Worm (Caenorhabditis elegans) whole organism, L1 larva: ENCODE measurements around the gene exos-4.2.

ENCODE experiments used
- C04F5.9 ChIP-seq: sonication (generic microtip); optimal IDR thresholded peaks from 2 replicates; lab custom pipeline; 2016; ENCODE audit warnings: missing genetic modification characterization, missing compliant biosample characterization
- C16A3.4 ChIP-seq: fragments of 150-350 bp; optimal IDR thresholded peaks from 2 replicates; lab custom pipeline; 2014; ENCODE audit warnings: missing biosample characterization, missing genetic modification characterization
- Y116A8C.19 ChIP-seq: sonication (generic microtip); optimal IDR thresholded peaks from 2 replicates; lab custom pipeline; 2016; ENCODE audit warnings: missing compliant biosample characterization, missing genetic modification characterization, borderline replicate concordance
- blmp-1 ChIP-seq: fragments of 150-350 bp; optimal IDR thresholded peaks from 2 replicates; lab custom pipeline; 2014; ENCODE audit warnings: missing biosample characterization, missing genetic modification characterization
- ceh-8 ChIP-seq: fragments of 200-800 bp; sonication (Bioruptor generic); optimal IDR thresholded peaks from 2 replicates; lab custom pipeline; 2018; ENCODE audit warnings: mild to moderate bottlenecking, missing genetic modification characterization, moderate library complexity, missing compliant biosample characterization
- ceh-82 ChIP-seq, 3 experiments: fragments of 150-350 bp in 1 of 3; sonication (generic microtip) in 2 of 3; optimal IDR thresholded peaks; 2 replicates each; lab custom pipeline; 2014 to 2017; ENCODE audit warnings: missing biosample characterization in 3 of 3, missing genetic modification characterization in 3 of 3
- ceh-90 ChIP-seq: sonication (generic microtip); optimal IDR thresholded peaks from 2 replicates; lab custom pipeline; 2016; ENCODE audit warnings: missing genetic modification characterization, missing compliant biosample characterization
- ces-1 ChIP-seq: fragments of 150-350 bp; optimal IDR thresholded peaks from 2 replicates; lab custom pipeline; 2014; ENCODE audit warnings: missing biosample characterization, missing genetic modification reagents, missing genetic modification characterization
- dsc-1 ChIP-seq: sonication (generic microtip); optimal IDR thresholded peaks from 2 replicates; lab custom pipeline; 2016; ENCODE audit warnings: mild to moderate bottlenecking, missing genetic modification characterization, missing compliant biosample characterization
- efl-3 ChIP-seq: fragments of 200-800 bp; sonication (Bioruptor generic); optimal IDR thresholded peaks from 2 replicates; lab custom pipeline; 2018; ENCODE audit warnings: mild to moderate bottlenecking, missing genetic modification characterization, missing compliant biosample characterization
- egl-27 ChIP-seq, 2 experiments: fragments of 150-350 bp in 1 of 2; sonication (generic microtip); optimal IDR thresholded peaks; 3 replicates each; lab custom pipeline; 2017 to 2018; ENCODE audit warnings: missing biosample characterization in 2 of 2, missing genetic modification characterization in 2 of 2, missing genetic modification reagents in 2 of 2
- elt-2 ChIP-seq: sonication (generic microtip); optimal IDR thresholded peaks from 2 replicates; lab custom pipeline; 2016; ENCODE audit warnings: missing genetic modification characterization, mild to moderate bottlenecking, inconsistent platforms, missing compliant biosample characterization, missing genetic modification reagents
- elt-3 ChIP-seq, 6 experiments: fragments of 150-350 bp in 1 of 6; sonication (generic microtip); optimal IDR thresholded peaks; 2 replicates each; lab custom pipeline; 2017 to 2018; ENCODE audit warnings: missing biosample characterization in 6 of 6, missing genetic modification characterization in 6 of 6, inconsistent platforms in 1 of 6
- fkh-10 ChIP-seq: sonication (generic microtip); optimal IDR thresholded peaks from 2 replicates; lab custom pipeline; 2017; ENCODE audit warnings: missing biosample characterization, missing genetic modification reagents, missing genetic modification characterization
- fkh-4 ChIP-seq: sonication (generic microtip); optimal IDR thresholded peaks from 2 replicates; lab custom pipeline; 2016; ENCODE audit warnings: missing compliant biosample characterization, missing genetic modification characterization, borderline replicate concordance
- fos-1 ChIP-seq: fragments of 150-350 bp; optimal IDR thresholded peaks from 2 replicates; lab custom pipeline; 2014; ENCODE audit warnings: missing biosample characterization, missing genetic modification characterization
- grh-1 ChIP-seq: fragments of 200-800 bp; sonication (Bioruptor generic); IDR thresholded peaks from 2 replicates; pipeline ENCODE4 v1.3.6; 2022; ENCODE audit warnings: missing genetic modification reagents, missing genetic modification characterization, missing compliant biosample characterization
- hlh-4 ChIP-seq: sonication (generic microtip); optimal IDR thresholded peaks from 2 replicates; lab custom pipeline; 2016; ENCODE audit warnings: mild to moderate bottlenecking, missing genetic modification characterization, missing compliant biosample characterization
- jun-1 ChIP-seq: fragments of 150-350 bp; optimal IDR thresholded peaks from 2 replicates; lab custom pipeline; 2014; ENCODE audit warnings: missing biosample characterization, missing genetic modification reagents, missing genetic modification characterization
- lin-13 ChIP-seq: fragments of 150-350 bp; optimal IDR thresholded peaks from 2 replicates; lab custom pipeline; 2014; ENCODE audit warnings: missing biosample characterization, missing genetic modification reagents, missing genetic modification characterization
- lin-14 ChIP-seq: fragments of 200-800 bp; sonication (Bioruptor generic); optimal IDR thresholded peaks from 2 replicates; lab custom pipeline; 2018; ENCODE audit warnings: mild to moderate bottlenecking, missing genetic modification characterization, moderate library complexity, missing compliant biosample characterization
- lin-15B ChIP-seq: fragments of 150-350 bp; sonication (generic microtip); optimal IDR thresholded peaks from 3 replicates; lab custom pipeline; 2014; ENCODE audit warnings: missing biosample characterization, missing genetic modification characterization
- lin-35 ChIP-seq, 2 experiments: fragments of 150-350 bp; optimal IDR thresholded peaks; 2 replicates each; lab custom pipeline; 2014; ENCODE audit warnings: missing biosample characterization in 2 of 2, missing genetic modification characterization in 2 of 2, missing genetic modification reagents in 2 of 2
- lir-3 ChIP-seq: sonication (generic microtip); optimal IDR thresholded peaks from 2 replicates; lab custom pipeline; 2016; ENCODE audit warnings: mild to moderate bottlenecking, missing genetic modification characterization, moderate library complexity, missing compliant biosample characterization; ENCODE audit not compliant: poor library complexity
- mab-9 ChIP-seq: fragments of 200-800 bp; sonication (Bioruptor generic); IDR thresholded peaks from 2 replicates; pipeline ENCODE4 v1.3.6; 2022; ENCODE audit warnings: missing genetic modification reagents, missing genetic modification characterization, missing compliant biosample characterization
- mep-1 ChIP-seq: fragments of 150-350 bp; optimal IDR thresholded peaks from 2 replicates; lab custom pipeline; 2014; ENCODE audit warnings: missing biosample characterization, missing genetic modification characterization
- nhr-28 ChIP-seq: fragments of 150-350 bp; optimal IDR thresholded peaks from 2 replicates; lab custom pipeline; 2014; ENCODE audit warnings: missing biosample characterization, missing genetic modification characterization
- nhr-71 ChIP-seq: sonication (generic microtip); optimal IDR thresholded peaks from 2 replicates; lab custom pipeline; 2016; ENCODE audit warnings: mild to moderate bottlenecking, missing genetic modification characterization, moderate library complexity, missing compliant biosample characterization
- nhr-76 ChIP-seq: sonication (generic microtip); optimal IDR thresholded peaks from 2 replicates; lab custom pipeline; 2017; ENCODE audit warnings: missing biosample characterization, missing genetic modification characterization
- nhr-77 ChIP-seq: fragments of 150-350 bp; optimal IDR thresholded peaks from 2 replicates; lab custom pipeline; 2014; ENCODE audit warnings: missing biosample characterization, missing genetic modification characterization
- nhr-84 ChIP-seq: sonication (generic microtip); optimal IDR thresholded peaks from 2 replicates; lab custom pipeline; 2017; ENCODE audit warnings: missing biosample characterization, missing genetic modification characterization
- nhr-85 ChIP-seq: sonication (generic microtip); peaks from one replicate; lab custom pipeline; 2016; ENCODE audit warnings: missing genetic modification characterization, inconsistent platforms, missing compliant biosample characterization
- nhr-90 ChIP-seq: sonication (generic microtip); optimal IDR thresholded peaks from 2 replicates; lab custom pipeline; 2016; ENCODE audit warnings: mild to moderate bottlenecking, missing genetic modification characterization, missing compliant biosample characterization; ENCODE audit not compliant: poor library complexity
- pag-3 ChIP-seq: sonication (generic microtip); optimal IDR thresholded peaks from 2 replicates; lab custom pipeline; 2017; ENCODE audit warnings: missing genetic modification characterization, mild to moderate bottlenecking, missing compliant biosample characterization, antibody characterized with exemption, borderline replicate concordance; ENCODE audit not compliant: insufficient read depth
- pax-3 ChIP-seq: fragments of 200-800 bp; sonication (Bioruptor generic); optimal IDR thresholded peaks from 2 replicates; lab custom pipeline; 2018; ENCODE audit warnings: mild to moderate bottlenecking, missing genetic modification characterization, moderate library complexity, missing compliant biosample characterization
- rnt-1 ChIP-seq: sonication (generic microtip); optimal IDR thresholded peaks from 2 replicates; lab custom pipeline; 2016; ENCODE audit warnings: mild to moderate bottlenecking, missing genetic modification characterization, moderate library complexity, missing compliant biosample characterization
- skn-1 ChIP-seq: fragments of 150-350 bp; optimal IDR thresholded peaks from 2 replicates; lab custom pipeline; 2014; ENCODE audit warnings: missing biosample characterization, missing genetic modification characterization
- snpc-4 ChIP-seq: fragments of 150-350 bp; optimal IDR thresholded peaks from 2 replicates; lab custom pipeline; 2014; ENCODE audit warnings: missing biosample characterization, missing genetic modification characterization
- snu-23 ChIP-seq: sonication (generic microtip); optimal IDR thresholded peaks from 2 replicates; lab custom pipeline; 2016; ENCODE audit warnings: missing genetic modification characterization, missing compliant biosample characterization
- sox-4 ChIP-seq: sonication (generic microtip); optimal IDR thresholded peaks from 2 replicates; lab custom pipeline; 2016; ENCODE audit warnings: missing genetic modification characterization, missing compliant biosample characterization
- tbx-2 ChIP-seq: sonication (generic microtip); optimal IDR thresholded peaks from 2 replicates; lab custom pipeline; 2016; ENCODE audit warnings: missing genetic modification characterization, missing compliant biosample characterization
- unc-130 ChIP-seq: fragments of 150-350 bp; optimal IDR thresholded peaks from 2 replicates; lab custom pipeline; 2017; ENCODE audit warnings: missing biosample characterization, missing genetic modification characterization, inconsistent platforms
- unc-30 ChIP-seq: sonication (generic microtip); optimal IDR thresholded peaks from 2 replicates; lab custom pipeline; 2017; ENCODE audit warnings: missing biosample characterization, missing genetic modification characterization
- unc-62 ChIP-seq: fragments of 150-350 bp; optimal IDR thresholded peaks from 2 replicates; lab custom pipeline; 2014; ENCODE audit warnings: missing biosample characterization, missing genetic modification reagents, missing genetic modification characterization
- unc-86 ChIP-seq: sonication (generic microtip); optimal IDR thresholded peaks from 2 replicates; lab custom pipeline; 2016; ENCODE audit warnings: missing genetic modification characterization, missing compliant biosample characterization
- vab-15 ChIP-seq: sonication (generic microtip); optimal IDR thresholded peaks from 2 replicates; lab custom pipeline; 2017; ENCODE audit warnings: missing genotype, mild to moderate bottlenecking, missing genetic modification characterization, missing compliant biosample characterization
- xbp-1 ChIP-seq: sonication (generic microtip); optimal IDR thresholded peaks from 2 replicates; lab custom pipeline; 2016; ENCODE audit warnings: missing genetic modification characterization, missing compliant biosample characterization
- zag-1 ChIP-seq: fragments of 150-350 bp; optimal IDR thresholded peaks from 2 replicates; lab custom pipeline; 2014; ENCODE audit warnings: missing biosample characterization, missing genetic modification characterization
- zip-4 ChIP-seq: fragments of 200-800 bp; sonication (Bioruptor generic); optimal IDR thresholded peaks from 2 replicates; lab custom pipeline; 2018; ENCODE audit warnings: mild to moderate bottlenecking, missing genetic modification characterization, moderate library complexity, missing compliant biosample characterization
- ztf-11 ChIP-seq, 2 experiments: sonication (generic microtip); optimal IDR thresholded peaks; 2 replicates each; lab custom pipeline; 2016 to 2017; ENCODE audit warnings: missing genetic modification characterization in 2 of 2, missing biosample characterization in 1 of 2, missing compliant biosample characterization in 1 of 2

Gene exos-4.2

DNA sequence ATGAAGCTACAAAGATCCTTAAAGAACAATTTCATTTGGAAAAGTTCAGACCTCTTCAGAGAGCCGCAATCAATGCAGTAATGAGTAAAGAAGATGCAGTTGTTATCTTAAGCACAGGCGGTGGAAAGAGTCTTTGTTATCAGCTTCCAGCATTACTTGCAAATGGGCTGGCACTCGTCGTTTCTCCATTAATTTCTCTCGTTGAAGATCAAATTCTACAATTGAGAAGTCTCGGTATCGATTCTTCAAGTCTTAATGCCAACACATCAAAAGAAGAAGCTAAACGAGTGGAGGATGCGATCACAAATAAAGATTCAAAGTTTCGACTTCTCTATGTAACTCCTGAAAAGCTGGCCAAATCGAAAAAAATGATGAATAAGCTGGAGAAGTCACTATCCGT lies 3.1 kb upstream of the exos-4.2 start:
- TF ChIP-seq lir-3 (tag; lab: Kevin White, UChicago), result no peak
- no peak for TF ChIP-seq lin-15B (tag; lab: Kevin White, UChicago)
- no peak for TF ChIP-seq Y116A8C.19 (tag; lab: Kevin White, UChicago)
- TF ChIP-seq fkh-10 (GFP tag; lab: Kevin White, UChicago), result no peak
- no peak for TF ChIP-seq pag-3 (tag; lab: Kevin White, UChicago)
- no peak for TF ChIP-seq ceh-82 (tag; optimal IDR thresholded peaks at IDR 0.05; lab: Kevin White, UChicago)
- no peak for TF ChIP-seq rnt-1 (tag; lab: Kevin White, UChicago)
- TF ChIP-seq ceh-90 (tag; lab: Kevin White, UChicago), result no peak
- no peak for TF ChIP-seq unc-86
- TF ChIP-seq elt-3 (tag; optimal IDR thresholded peaks at IDR 0.05; lab: Kevin White, UChicago), result no peak
- TF ChIP-seq nhr-71 (tag; lab: Kevin White, UChicago), result no peak
- no peak for TF ChIP-seq sox-4
- no peak for TF ChIP-seq fkh-4
- no peak for TF ChIP-seq nhr-77 (tag; lab: Kevin White, UChicago)
- no peak for TF ChIP-seq zag-1 (tag; lab: Kevin White, UChicago)
- TF ChIP-seq dsc-1 (tag; lab: Kevin White, UChicago), result no peak

DNA sequence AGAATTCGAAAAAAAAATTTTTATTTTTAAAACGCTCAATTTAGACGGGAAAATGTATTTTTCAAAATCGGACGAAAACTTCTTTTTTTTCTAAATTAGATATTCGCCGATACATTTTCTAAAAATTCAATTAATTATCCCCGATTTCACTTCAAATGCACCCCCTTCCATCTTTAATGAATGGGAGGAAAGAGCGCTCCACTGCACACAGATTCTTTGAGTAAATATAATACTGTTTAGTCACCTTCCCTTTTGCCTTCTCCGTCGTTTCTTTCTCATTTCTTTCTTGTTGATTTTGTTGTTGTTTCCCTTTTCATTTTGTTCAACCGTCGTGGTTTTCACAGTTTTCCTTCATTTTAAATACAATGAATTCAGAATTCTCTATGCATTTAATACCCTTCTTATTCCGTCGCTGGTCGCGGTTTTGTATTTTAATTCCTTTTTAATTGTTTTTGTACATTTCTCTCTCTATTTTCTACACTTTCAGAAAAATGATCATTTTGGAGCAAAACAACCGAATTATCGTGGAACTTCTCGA lies 1.9 kb downstream of the exos-4.2 start, which contains the start of gene arx-4:
Gene arx-4 (plus strand): TSS at position 488 of the 538 bp plus-strand sequence.
- no peak for TF ChIP-seq unc-130 (tag; lab: Kevin White, UChicago)
- TF ChIP-seq rnt-1 (tag; lab: Kevin White, UChicago), result no peak
- peak; percentile 66 for TF ChIP-seq blmp-1 (tag; lab: Kevin White, UChicago)
- TF ChIP-seq nhr-71 (tag; lab: Kevin White, UChicago), result peak; percentile 11
- TF ChIP-seq ceh-8 (GFP tag; lab: Kevin White, UChicago), result no peak
- TF ChIP-seq dsc-1 (tag; lab: Kevin White, UChicago), result no peak
- TF ChIP-seq hlh-4 (tag; lab: Kevin White, UChicago), result no peak
- no peak for TF ChIP-seq C16A3.4 (tag; lab: Kevin White, UChicago)
- TF ChIP-seq jun-1 (tag; lab: Kevin White, UChicago), result no peak
- no peak for TF ChIP-seq sox-4
- peak; percentile 10 for TF ChIP-seq fos-1 (tag; lab: Kevin White, UChicago)
- no peak for TF ChIP-seq mab-9 (GFP tag; lab: Robert Waterston, UW)
- TF ChIP-seq ztf-11 (tag; optimal IDR thresholded peaks at IDR 0.05; lab: Kevin White, UChicago), result no peak
- no peak for TF ChIP-seq ces-1 (GFP tag; lab: Kevin White, UChicago)
- no peak for TF ChIP-seq egl-27 (tag; optimal IDR thresholded peaks at IDR 0.05; lab: Kevin White, UChicago)
- no peak for TF ChIP-seq lin-13 (GFP tag; lab: Kevin White, UChicago)
- no peak for TF ChIP-seq nhr-28 (tag; lab: Kevin White, UChicago)
- no peak for TF ChIP-seq snu-23 (GFP tag; lab: Kevin White, UChicago)
- no peak for TF ChIP-seq snpc-4 (tag; lab: Kevin White, UChicago)
- no peak for TF ChIP-seq vab-15 (tag; lab: Kevin White, UChicago)
- no peak for TF ChIP-seq unc-30 (tag; lab: Kevin White, UChicago)
- TF ChIP-seq nhr-90 (tag; lab: Kevin White, UChicago), result no peak
- TF ChIP-seq nhr-76 (tag; lab: Kevin White, UChicago), result no peak
- no peak for TF ChIP-seq C04F5.9 (tag; lab: Kevin White, UChicago)
- TF ChIP-seq grh-1 (GFP tag; lab: Robert Waterston, UW), result no peak
- no peak for TF ChIP-seq elt-2 (tag; lab: Kevin White, UChicago)
- TF ChIP-seq ceh-82 (tag; optimal IDR thresholded peaks at IDR 0.05; lab: Kevin White, UChicago), result no peak
- no peak for TF ChIP-seq unc-62 (GFP tag; lab: Kevin White, UChicago)
- no peak for TF ChIP-seq efl-3 (GFP tag; lab: Kevin White, UChicago)
- no peak for TF ChIP-seq zip-4 (GFP tag; lab: Kevin White, UChicago)
- peak in 1 of 2 experiments; percentile 26 for TF ChIP-seq lin-35 (GFP tag; optimal IDR thresholded peaks at IDR 0.05; lab: Kevin White, UChicago)
- TF ChIP-seq lin-14 (GFP tag; lab: Kevin White, UChicago), result no peak
- no peak for TF ChIP-seq mep-1 (tag; lab: Kevin White, UChicago)
- TF ChIP-seq skn-1 (tag; lab: Kevin White, UChicago), result peak; percentile 41
- TF ChIP-seq pax-3, result no peak
- no peak for TF ChIP-seq nhr-84
- TF ChIP-seq xbp-1, result no peak
- TF ChIP-seq nhr-85 (tag; lab: Kevin White, UChicago), result no peak
- TF ChIP-seq tbx-2, result no peak
